Worm (Caenorhabditis elegans) whole organism, L4/young adult: Measurements from ENCODE around the gene trk-1.

Experiments
- W03F9.2 ChIP-seq: fragments of 150-350 bp; optimal IDR thresholded peaks from 2 replicates; lab custom pipeline; 2014; ENCODE audit warnings: missing biosample characterization, missing genetic modification characterization
- dao-5 ChIP-seq: sonication (generic microtip); optimal IDR thresholded peaks from 2 replicates; lab custom pipeline; 2016; ENCODE audit warnings: missing genotype, missing genetic modification characterization, moderate library complexity, missing compliant biosample characterization
- him-1 ChIP-seq: sonication (generic microtip); optimal IDR thresholded peaks from 2 replicates; lab custom pipeline; 2016; ENCODE audit warnings: missing genotype, missing genetic modification reagents, missing genetic modification characterization, missing compliant biosample characterization

The trk-1 gene

ce11 chrX:8929688-8930087 lies 21.1 kb downstream of the trk-1 start:
- TF ChIP-seq him-1 (tag; lab: Kevin White, UChicago) = no peak
- TF ChIP-seq W03F9.2 (tag; lab: Kevin White, UChicago) = no peak
- TF ChIP-seq dao-5 (tag; lab: Kevin White, UChicago) = no peak

ce11 chrX:8926865-8927264 lies 23.9 kb downstream of the trk-1 start:
- no peak for TF ChIP-seq W03F9.2 (tag; lab: Kevin White, UChicago)
- TF ChIP-seq dao-5 (tag; lab: Kevin White, UChicago) = no peak
- no peak for TF ChIP-seq him-1 (tag; lab: Kevin White, UChicago)

- TF ChIP-seq him-1 (tag; lab: Kevin White, UChicago) = no peak
- no peak for TF ChIP-seq dao-5 (tag; lab: Kevin White, UChicago)
- no peak for TF ChIP-seq W03F9.2 (tag; lab: Kevin White, UChicago)
These were observed 24.4 kb downstream of the trk-1 start for ce11 chrX:8926341-8926740.

ce11 chrX:8925443-8925842 lies 25.3 kb downstream of the trk-1 start:
- TF ChIP-seq W03F9.2 (tag; lab: Kevin White, UChicago) (no peak), him-1 (tag; lab: Kevin White, UChicago) (no peak), dao-5 (tag; lab: Kevin White, UChicago) (no peak)

ce11 chrX:8921221-8921620 lies 29.6 kb downstream of the trk-1 start:
- no peak for TF ChIP-seq dao-5 (tag; lab: Kevin White, UChicago)
- TF ChIP-seq W03F9.2 (tag; lab: Kevin White, UChicago) = no peak
- TF ChIP-seq him-1 (tag; lab: Kevin White, UChicago) = no peak

- TF ChIP-seq W03F9.2 (tag; lab: Kevin White, UChicago) = no peak
- no peak for TF ChIP-seq him-1 (tag; lab: Kevin White, UChicago)
- TF ChIP-seq dao-5 (tag; lab: Kevin White, UChicago) = no peak
These were observed 31.5 kb downstream of the trk-1 start, which contains the start of gene nlp-14 for ce11 chrX:8919323-8919722. Gene nlp-14 (minus strand): TSS chrX:8919423.

ce11 chrX:8918792-8919191 lies 32.0 kb downstream of the trk-1 start:
- no peak for TF ChIP-seq him-1 (tag; lab: Kevin White, UChicago)
- TF ChIP-seq W03F9.2 (tag; lab: Kevin White, UChicago) = no peak
- no peak for TF ChIP-seq dao-5 (tag; lab: Kevin White, UChicago)

- TF ChIP-seq W03F9.2 (tag; lab: Kevin White, UChicago) = no peak
- TF ChIP-seq dao-5 (tag; lab: Kevin White, UChicago) = no peak
- TF ChIP-seq him-1 (tag; lab: Kevin White, UChicago) = no peak
These were observed 33.0 kb downstream of the trk-1 start for ce11 chrX:8917730-8918129.

- TF ChIP-seq dao-5 (tag; lab: Kevin White, UChicago) = no peak
- TF ChIP-seq him-1 (tag; lab: Kevin White, UChicago) = no peak
- TF ChIP-seq W03F9.2 (tag; lab: Kevin White, UChicago) = no peak
These were observed 39.7 kb downstream of the trk-1 start, which contains the start of gene cyn-8 for ce11 chrX:8911077-8911476. Gene cyn-8 (plus strand): TSS chrX:8911293.

ce11 chrX:8905089-8905488 lies 45.7 kb downstream of the trk-1 start, which contains the start of gene ensh-1:
Gene ensh-1 (plus strand): TSS chrX:8905389.
- TF ChIP-seq dao-5 (tag; lab: Kevin White, UChicago) (no peak), W03F9.2 (tag; lab: Kevin White, UChicago) (no peak), him-1 (tag; lab: Kevin White, UChicago) (no peak)

- no peak for TF ChIP-seq him-1 (tag; lab: Kevin White, UChicago)
- no peak for TF ChIP-seq W03F9.2 (tag; lab: Kevin White, UChicago)
- TF ChIP-seq dao-5 (tag; lab: Kevin White, UChicago) = no peak
These were observed 47.9 kb downstream of the trk-1 start for ce11 chrX:8902920-8903319.

- TF ChIP-seq him-1 (tag; lab: Kevin White, UChicago) (no peak), dao-5 (tag; lab: Kevin White, UChicago) (no peak), W03F9.2 (tag; lab: Kevin White, UChicago) (no peak)
These were observed 58.0 kb downstream of the trk-1 start, which contains the start of gene C13E3.1 for ce11 chrX:8892808-8893207. Gene C13E3.1 (plus strand): TSS chrX:8893108.
